Fruit fly (Drosophila melanogaster) S2 (cell line): ENCODE measurements around the gene PXo.
A peak's percentile ranks its signal among the peaks of the same experiment; 100 is the strongest.

Source experiments
- CG8478 ChIP-seq: fragments of >200 bp; optimal IDR thresholded peaks from 2 replicates; lab custom pipeline; 2018
- CTCF ChIP-seq, 2 experiments: fragments of >200 bp; optimal IDR thresholded peaks; 2 replicates each; lab custom pipeline; 2018

The PXo gene

dm6 chr3L:5921216-5921615 lies at the start of gene PXo:
Gene PXo (minus strand): TSS chr3L:5921316.
- no peak for TF ChIP-seq CG8478 (lab: Kevin White, UChicago)
- no peak for TF ChIP-seq CTCF (optimal IDR thresholded peaks at IDR 0.05; lab: Kevin White, UChicago)

dm6 chr3L:5970169-5970568 lies 49.1 kb upstream of the PXo start:
- TF ChIP-seq CG8478 (lab: Kevin White, UChicago) (no peak), CTCF (optimal IDR thresholded peaks at IDR 0.05; lab: Kevin White, UChicago) (no peak)

- TF ChIP-seq CG8478 (lab: Kevin White, UChicago) (no peak), CTCF (optimal IDR thresholded peaks at IDR 0.05; lab: Kevin White, UChicago) (no peak)
Observed at dm6 chr3L:5969122-5969521, 48.0 kb upstream of the PXo start.

dm6 chr3L:5968695-5969094 lies 47.6 kb upstream of the PXo start:
- TF ChIP-seq CG8478 (lab: Kevin White, UChicago): no peak
- TF ChIP-seq CTCF (optimal IDR thresholded peaks at IDR 0.05; lab: Kevin White, UChicago): no peak

dm6 chr3L:5966850-5967418 lies 45.8 kb upstream of the PXo start:
- TF ChIP-seq CTCF (optimal IDR thresholded peaks at IDR 0.05; lab: Kevin White, UChicago) (peak; percentile 66 to 68), CG8478 (lab: Kevin White, UChicago) (no peak)

- TF ChIP-seq CTCF (optimal IDR thresholded peaks at IDR 0.05; lab: Kevin White, UChicago) (no peak), CG8478 (lab: Kevin White, UChicago) (no peak)
Observed at dm6 chr3L:5964399-5964798, 43.3 kb upstream of the PXo start.

- no peak for TF ChIP-seq CG8478 (lab: Kevin White, UChicago)
- no peak for TF ChIP-seq CTCF (optimal IDR thresholded peaks at IDR 0.05; lab: Kevin White, UChicago)
Observed at dm6 chr3L:5958117-5958516, 37.0 kb upstream of the PXo start.

dm6 chr3L:5957163-5957562 lies 36.0 kb upstream of the PXo start:
- TF ChIP-seq CG8478 (lab: Kevin White, UChicago) (no peak), CTCF (optimal IDR thresholded peaks at IDR 0.05; lab: Kevin White, UChicago) (peak; percentile 70 to 73)

dm6 chr3L:5954942-5955341 lies 33.8 kb upstream of the PXo start:
- TF ChIP-seq CTCF (optimal IDR thresholded peaks at IDR 0.05; lab: Kevin White, UChicago): no peak
- TF ChIP-seq CG8478 (lab: Kevin White, UChicago): no peak

- TF ChIP-seq CTCF (optimal IDR thresholded peaks at IDR 0.05; lab: Kevin White, UChicago) (no peak), CG8478 (lab: Kevin White, UChicago) (no peak)
Observed at dm6 chr3L:5952537-5952936, 31.4 kb upstream of the PXo start.

dm6 chr3L:5952132-5952531 lies 31.0 kb upstream of the PXo start:
- TF ChIP-seq CTCF (optimal IDR thresholded peaks at IDR 0.05; lab: Kevin White, UChicago): no peak
- no peak for TF ChIP-seq CG8478 (lab: Kevin White, UChicago)

dm6 chr3L:5950467-5950866 lies 29.4 kb upstream of the PXo start, which contains the start of gene Egfrap:
Gene Egfrap (minus strand): TSS chr3L:5950658.
- no peak for TF ChIP-seq CG8478 (lab: Kevin White, UChicago)
- TF ChIP-seq CTCF (optimal IDR thresholded peaks at IDR 0.05; lab: Kevin White, UChicago): no peak

- TF ChIP-seq CTCF (optimal IDR thresholded peaks at IDR 0.05; lab: Kevin White, UChicago) (no peak), CG8478 (lab: Kevin White, UChicago) (no peak)
Observed at dm6 chr3L:5947110-5947731, 26.1 kb upstream of the PXo start.

- TF ChIP-seq CTCF (optimal IDR thresholded peaks at IDR 0.05; lab: Kevin White, UChicago): no peak
- TF ChIP-seq CG8478 (lab: Kevin White, UChicago): no peak
Observed at dm6 chr3L:5945571-5945970, 24.5 kb upstream of the PXo start.

dm6 chr3L:5943348-5943904 lies 22.3 kb upstream of the PXo start:
- TF ChIP-seq CTCF (optimal IDR thresholded peaks at IDR 0.05; lab: Kevin White, UChicago) (no peak), CG8478 (lab: Kevin White, UChicago) (no peak)

dm6 chr3L:5941508-5941907 lies 20.4 kb upstream of the PXo start:
- no peak for TF ChIP-seq CTCF (optimal IDR thresholded peaks at IDR 0.05; lab: Kevin White, UChicago)
- no peak for TF ChIP-seq CG8478 (lab: Kevin White, UChicago)
